Fruit fly (Drosophila melanogaster) whole organism, embryonic: ENCODE measurements around the gene CG18262.

Experiments used
- CG10321 ChIP-seq: fragments of 200-800 bp; sonication (Bioruptor generic); IDR thresholded peaks from 2 replicates; pipeline ENCODE4 v1.3.6; 2022; ENCODE audit warnings: missing biosample characterization, missing genetic modification characterization
- CG10366 ChIP-seq: fragments of 200-800 bp; sonication (Bioruptor generic); IDR thresholded peaks from 2 replicates; pipeline ENCODE4 v1.3.6; 2022; ENCODE audit warnings: missing biosample characterization, missing genetic modification characterization
- CG11247 ChIP-seq: fragments of 200-800 bp; sonication (Bioruptor generic); IDR thresholded peaks from 2 replicates; pipeline ENCODE4 v1.3.6; 2022; ENCODE audit warnings: missing biosample characterization, missing genetic modification characterization
- CG11398 ChIP-seq: fragments of 200-800 bp; sonication (Bioruptor generic); optimal IDR thresholded peaks from 2 replicates; lab custom pipeline; 2016; ENCODE audit warnings: missing biosample characterization, missing genetic modification characterization
- CG11695 ChIP-seq: fragments of 200-800 bp; sonication (Bioruptor generic); IDR thresholded peaks from 3 replicates; pipeline ENCODE4 v1.3.6; 2022; ENCODE audit warnings: missing biosample characterization, missing genetic modification characterization
- CG15479 ChIP-seq: fragments of 200-800 bp; sonication (Bioruptor generic); optimal IDR thresholded peaks from 3 replicates; lab custom pipeline; 2019; ENCODE audit warnings: missing biosample characterization, mild to moderate bottlenecking, missing genetic modification characterization, moderate library complexity
- CG1603 ChIP-seq: fragments of 200-800 bp; sonication (Bioruptor generic); optimal IDR thresholded peaks from 2 replicates; lab custom pipeline; 2019; ENCODE audit warnings: missing biosample characterization, mild to moderate bottlenecking, missing genetic modification characterization, moderate library complexity
- CG2199 ChIP-seq: fragments of 200-800 bp; sonication (Bioruptor generic); IDR thresholded peaks from 3 replicates; pipeline ENCODE4 v1.3.6; 2022; ENCODE audit warnings: missing biosample characterization, missing genetic modification characterization
- CG31365 ChIP-seq: fragments of 200-800 bp; sonication (Bioruptor generic); optimal IDR thresholded peaks from 2 replicates; lab custom pipeline; 2018; ENCODE audit warnings: missing biosample characterization, mild to moderate bottlenecking, missing genetic modification characterization
- CG32772 ChIP-seq: fragments of 200-800 bp; sonication (Bioruptor generic); IDR thresholded peaks from 2 replicates; pipeline ENCODE4 v1.3.6; 2022; ENCODE audit warnings: missing biosample characterization, missing genetic modification characterization
- CG3281 ChIP-seq: fragments of 200-800 bp; sonication (Bioruptor generic); optimal IDR thresholded peaks from 3 replicates; lab custom pipeline; 2017; ENCODE audit warnings: missing biosample characterization, mild to moderate bottlenecking, missing genetic modification characterization
- CG8290 ChIP-seq, 3 experiments: fragments of 200-800 bp; sonication (Bioruptor generic); optimal IDR thresholded peaks; 2 replicates each; lab custom pipeline; 2016 to 2019; ENCODE audit warnings: missing biosample characterization in 3 of 3, missing genetic modification characterization in 3 of 3, mild to moderate bottlenecking in 2 of 3, moderate library complexity in 1 of 3
- CG8924 ChIP-seq: fragments of 200-800 bp; optimal IDR thresholded peaks from 3 replicates; lab custom pipeline; 2019; ENCODE audit warnings: missing biosample characterization, mild to moderate bottlenecking, missing genetic modification characterization, moderate library complexity
- CG9932 ChIP-seq: fragments of 200-800 bp; sonication (Bioruptor generic); IDR thresholded peaks from 2 replicates; pipeline ENCODE4 v1.3.6; 2022; ENCODE audit warnings: missing biosample characterization, missing genetic modification characterization
- CkIIα-i1 ChIP-seq: fragments of 200-800 bp; sonication (Bioruptor generic); IDR thresholded peaks from 2 replicates; pipeline ENCODE4 v1.3.6; 2022; ENCODE audit warnings: missing biosample characterization, missing genetic modification characterization
- Dad ChIP-seq: fragments of 200-800 bp; sonication (Bioruptor generic); optimal IDR thresholded peaks from 3 replicates; lab custom pipeline; 2016; ENCODE audit warnings: missing biosample characterization, missing genetic modification characterization
- Dip3 ChIP-seq: fragments of 200-800 bp; sonication (Bioruptor generic); optimal IDR thresholded peaks from 3 replicates; lab custom pipeline; 2016; ENCODE audit warnings: missing biosample characterization, missing genetic modification characterization
- Dll ChIP-seq: fragments of 200-800 bp; sonication (Bioruptor generic); IDR thresholded peaks from 4 replicates; pipeline ENCODE4 v1.3.6; 2022; ENCODE audit warnings: missing biosample characterization, missing genetic modification characterization; ENCODE audit not compliant: partially characterized antibody
- Elba2 ChIP-seq: fragments of 200-800 bp; sonication (Bioruptor generic); optimal IDR thresholded peaks from 3 replicates; lab custom pipeline; 2016; ENCODE audit warnings: missing biosample characterization, missing genetic modification characterization
- Fer1 ChIP-seq: fragments of 200-800 bp; sonication (Bioruptor generic); optimal IDR thresholded peaks from 2 replicates; lab custom pipeline; 2017; ENCODE audit warnings: missing biosample characterization, mild to moderate bottlenecking, missing genetic modification characterization
- Fer3 ChIP-seq: fragments of 200-800 bp; sonication (Bioruptor generic); optimal IDR thresholded peaks from 2 replicates; lab custom pipeline; 2018; ENCODE audit warnings: missing biosample characterization, mild to moderate bottlenecking, missing genetic modification characterization, moderate library complexity
- GATAe ChIP-seq: fragments of 200-800 bp; sonication (Bioruptor generic); conservative IDR thresholded peaks from 2 replicates; pipeline ENCODE4 v1.3.6; 2022; ENCODE audit warnings: missing biosample characterization, missing genetic modification characterization
- Gug ChIP-seq: fragments of 200-800 bp; sonication (Bioruptor generic); IDR thresholded peaks from 4 replicates; pipeline ENCODE4 v1.3.6; 2022; ENCODE audit warnings: missing biosample characterization, missing genetic modification characterization
- HLHmδ ChIP-seq: fragments of 200-800 bp; sonication (Bioruptor generic); optimal IDR thresholded peaks from 2 replicates; lab custom pipeline; 2018; ENCODE audit warnings: missing biosample characterization, mild to moderate bottlenecking, missing genetic modification characterization, moderate library complexity
- Med ChIP-seq: fragments of 200-800 bp; sonication (Bioruptor generic); peaks from one replicate; lab custom pipeline; 2016; ENCODE audit warnings: missing biosample characterization, missing genetic modification characterization, mild to moderate bottlenecking, inconsistent platforms, moderate library complexity
- NFAT ChIP-seq: fragments of 200-800 bp; sonication (Bioruptor generic); IDR thresholded peaks from 2 replicates; pipeline ENCODE4 v1.3.6; 2022; ENCODE audit warnings: missing biosample characterization, missing genetic modification characterization
- NfI ChIP-seq: fragments of 200-800 bp; sonication (Bioruptor generic); optimal IDR thresholded peaks from 3 replicates; lab custom pipeline; 2018; ENCODE audit warnings: missing biosample characterization, mild to moderate bottlenecking, missing genetic modification characterization, moderate library complexity
- Oaz ChIP-seq: fragments of 200-800 bp; sonication (Bioruptor generic); IDR thresholded peaks from 2 replicates; pipeline ENCODE4 v1.3.6; 2022; ENCODE audit warnings: missing biosample characterization, missing genetic modification characterization
- Oli ChIP-seq: fragments of 200-800 bp; sonication (Bioruptor generic); optimal IDR thresholded peaks from 2 replicates; lab custom pipeline; 2018; ENCODE audit warnings: missing biosample characterization, mild to moderate bottlenecking, missing genetic modification characterization, moderate library complexity
- PHDP ChIP-seq: fragments of 200-800 bp; sonication (Bioruptor generic); optimal IDR thresholded peaks from 3 replicates; lab custom pipeline; 2018; ENCODE audit warnings: missing biosample characterization, mild to moderate bottlenecking, missing genetic modification characterization, moderate library complexity
- Poxn ChIP-seq: fragments of 200-800 bp; sonication (Bioruptor generic); IDR thresholded peaks from 2 replicates; pipeline ENCODE4 v1.3.6; 2022; ENCODE audit warnings: missing biosample characterization, missing genetic modification characterization
- ap ChIP-seq: fragments of 200-800 bp; sonication (Bioruptor generic); IDR thresholded peaks from 2 replicates; pipeline ENCODE4 v1.3.6; 2022; ENCODE audit warnings: missing biosample characterization, missing genetic modification characterization
- cwo ChIP-seq: fragments of 200-800 bp; sonication (Bioruptor generic); optimal IDR thresholded peaks from 3 replicates; lab custom pipeline; 2017; ENCODE audit warnings: missing biosample characterization, missing genetic modification characterization, mild to moderate bottlenecking, moderate library complexity, missing genetic modification reagents
- da ChIP-seq: fragments of 200-800 bp; sonication (Bioruptor generic); optimal IDR thresholded peaks from 2 replicates; lab custom pipeline; 2016; ENCODE audit warnings: missing biosample characterization, missing genetic modification characterization
- fd64A ChIP-seq: fragments of 200-800 bp; sonication (Bioruptor generic); optimal IDR thresholded peaks from 3 replicates; lab custom pipeline; 2018; ENCODE audit warnings: missing biosample characterization, mild to moderate bottlenecking, missing genetic modification characterization
- hbn ChIP-seq: fragments of 200-800 bp; sonication (Bioruptor generic); IDR thresholded peaks from 2 replicates; pipeline ENCODE4 v1.3.6; 2022; ENCODE audit warnings: missing biosample characterization, missing genetic modification characterization; ENCODE audit not compliant: partially characterized antibody
- jumu ChIP-seq: fragments of 200-800 bp; sonication (Bioruptor generic); optimal IDR thresholded peaks from 3 replicates; lab custom pipeline; 2016; ENCODE audit warnings: missing biosample characterization, missing genetic modification characterization
- lbe ChIP-seq: fragments of 200-800 bp; sonication (Bioruptor generic); optimal IDR thresholded peaks from 2 replicates; lab custom pipeline; 2016; ENCODE audit warnings: missing biosample characterization, mild to moderate bottlenecking, missing genetic modification characterization
- lmd ChIP-seq: fragments of 200-800 bp; sonication (Bioruptor generic); IDR thresholded peaks from 2 replicates; pipeline ENCODE4 v1.3.6; 2022; ENCODE audit warnings: missing biosample characterization, missing genetic modification characterization
- nau ChIP-seq: fragments of 200-800 bp; sonication (Bioruptor generic); optimal IDR thresholded peaks from 3 replicates; lab custom pipeline; 2017; ENCODE audit warnings: missing biosample characterization, mild to moderate bottlenecking, missing genetic modification characterization, missing genetic modification reagents
- org-1 ChIP-seq: fragments of 200-800 bp; sonication (Bioruptor generic); optimal IDR thresholded peaks from 2 replicates; lab custom pipeline; 2017; ENCODE audit warnings: missing biosample characterization, missing genetic modification characterization
- pan ChIP-seq, 4 experiments: fragments of >200 bp in 3 of 4; fragments of 200-800 bp in 1 of 4; sonication (Bioruptor generic) in 1 of 4; optimal IDR thresholded peaks in 3 of 4; IDR thresholded peaks in 1 of 4; 2 replicates each; pipeline versions ENCODE4 v1.3.6 to Lab custom; 2017 to 2022; ENCODE audit warnings: missing biosample characterization in 2 of 4, missing genetic modification characterization in 2 of 4, mixed read lengths in 1 of 4
- run ChIP-seq: fragments of 200-800 bp; sonication (Bioruptor generic); optimal IDR thresholded peaks from 3 replicates; lab custom pipeline; 2018; ENCODE audit warnings: missing biosample characterization, mild to moderate bottlenecking, missing genetic modification characterization
- salm ChIP-seq: fragments of 200-800 bp; sonication (Bioruptor generic); optimal IDR thresholded peaks from 2 replicates; lab custom pipeline; 2018; ENCODE audit warnings: missing biosample characterization, mild to moderate bottlenecking, missing genetic modification characterization
- sd ChIP-seq: fragments of 200-800 bp; sonication (Bioruptor generic); optimal IDR thresholded peaks from 3 replicates; lab custom pipeline; 2018; ENCODE audit warnings: missing biosample characterization, mild to moderate bottlenecking, missing genetic modification characterization, moderate library complexity
- sens-2 ChIP-seq: fragments of 200-800 bp; sonication (Bioruptor generic); IDR thresholded peaks from 2 replicates; pipeline ENCODE4 v1.3.6; 2022; ENCODE audit warnings: missing biosample characterization, missing genetic modification characterization
- slbo ChIP-seq: fragments of 200-800 bp; sonication (Bioruptor generic); IDR thresholded peaks from 2 replicates; pipeline ENCODE4 v1.3.6; 2022; ENCODE audit warnings: missing biosample characterization, missing genetic modification characterization
- sqz ChIP-seq: fragments of 200-800 bp; sonication (Bioruptor generic); optimal IDR thresholded peaks from 3 replicates; lab custom pipeline; 2018; ENCODE audit warnings: missing biosample characterization, mild to moderate bottlenecking, missing genetic modification characterization
- zen2 ChIP-seq: fragments of 200-800 bp; sonication (Bioruptor generic); IDR thresholded peaks from 3 replicates; pipeline ENCODE4 v1.3.6; 2022; ENCODE audit warnings: missing biosample characterization, missing genetic modification characterization; ENCODE audit not compliant: partially characterized antibody
- zfh2 ChIP-seq: fragments of 200-800 bp; sonication (Bioruptor generic); optimal IDR thresholded peaks from 2 replicates; lab custom pipeline; 2016; ENCODE audit warnings: missing biosample characterization, missing genetic modification characterization

Gene CG18262

dm6 chrX:8112715-8113114 lies 40.0 kb upstream of the CG18262 start (continued):
- no peak for TF ChIP-seq Elba2 (GFP tag; lab: Kevin White, UChicago)
- no peak for TF ChIP-seq CG10321
- 0 out of 2 replicates have a peak, but pooled peaks have one; percentile 31 for TF ChIP-seq Oaz (GFP tag; lab: Robert Waterston, UW)
- no peak for TF ChIP-seq sd (tag; lab: Kevin White, UChicago)
- no peak for TF ChIP-seq run (tag; lab: Kevin White, UChicago)
- no peak for TF ChIP-seq CG11247 (GFP tag; lab: Robert Waterston, UW)
- TF ChIP-seq GATAe (GFP tag; lab: Robert Waterston, UW) = peak; percentile 70
- no peak for TF ChIP-seq Dll (GFP tag; lab: Robert Waterston, UW)
- peak; percentile 56 for TF ChIP-seq CG3281 (GFP tag; lab: Kevin White, UChicago)
- no peak for TF ChIP-seq Dad
- TF ChIP-seq org-1 (GFP tag; lab: Kevin White, UChicago) = no peak
- TF ChIP-seq CG9932 (GFP tag; lab: Robert Waterston, UW) = peak; percentile 52
- TF ChIP-seq CG2199 (GFP tag; lab: Robert Waterston, UW) = no peak
- peak; percentile 27 for TF ChIP-seq nau (GFP tag; lab: Kevin White, UChicago)
- peak; percentile 51 for TF ChIP-seq cwo (GFP tag; lab: Kevin White, UChicago)
- TF ChIP-seq lmd (GFP tag; lab: Robert Waterston, UW) = peak; percentile 36; the same call in 1 of the 2 replicates
- peak; percentile 29 for TF ChIP-seq PHDP (tag; lab: Kevin White, UChicago)
- no peak for TF ChIP-seq CkIIα-i1 (GFP tag; lab: Robert Waterston, UW)
- TF ChIP-seq slbo (GFP tag; lab: Robert Waterston, UW) = peak; percentile 75
- TF ChIP-seq NFAT (GFP tag; lab: Robert Waterston, UW) = 0 out of 2 replicates have a peak, but pooled peaks have one; percentile 3
- peak; percentile 25 for TF ChIP-seq Oli (tag; lab: Kevin White, UChicago)
- peak; percentile 53 for TF ChIP-seq Med (GFP tag; lab: Kevin White, UChicago)
- TF ChIP-seq Dip3 = peak; percentile 2
- TF ChIP-seq CG31365 (tag; lab: Kevin White, UChicago) = no peak
- TF ChIP-seq sqz (GFP tag; lab: Kevin White, UChicago) = no peak
- TF ChIP-seq Fer1 (GFP tag; lab: Kevin White, UChicago) = peak; percentile 62
- no peak for TF ChIP-seq CG32772 (GFP tag; lab: Robert Waterston, UW)
- peak; percentile 28; the same call in 1 of the 2 replicates for TF ChIP-seq CG10366 (GFP tag; lab: Robert Waterston, UW)
- TF ChIP-seq da (GFP tag; lab: Kevin White, UChicago) = no peak
- no peak for TF ChIP-seq CG8290 (GFP tag; optimal IDR thresholded peaks at IDR 0.05; lab: Kevin White, UChicago)
- peak in 1 of 2 experiments; percentile 5 for TF ChIP-seq CG8290 (tag; optimal IDR thresholded peaks at IDR 0.05; lab: Kevin White, UChicago)
- no peak for TF ChIP-seq Gug
- no peak for TF ChIP-seq CG11398 (GFP tag; lab: Kevin White, UChicago)
- TF ChIP-seq zen2 (GFP tag; lab: Robert Waterston, UW) = no peak
- no peak for TF ChIP-seq lbe (GFP tag; lab: Kevin White, UChicago)
- TF ChIP-seq CG8924 (tag; lab: Kevin White, UChicago) = no peak
- 0 out of 3 replicates have a peak, but pooled peaks have one; percentile 28 for TF ChIP-seq CG11695 (GFP tag; lab: Robert Waterston, UW)
- TF ChIP-seq Poxn (GFP tag; lab: Robert Waterston, UW) = 0 out of 2 replicates have a peak, but pooled peaks have one; percentile 11
- no peak for TF ChIP-seq salm (tag; lab: Kevin White, UChicago)
- TF ChIP-seq CG15479 = no peak
- TF ChIP-seq CG1603 = no peak
- TF ChIP-seq pan (optimal IDR thresholded peaks at IDR 0.05; lab: Kevin White, UChicago) = no peak
- peak in 1 of 2 experiments; percentile 50 for TF ChIP-seq pan (GFP tag; optimal IDR thresholded peaks at IDR 0.05 in 1 of 2, IDR thresholded peaks at IDR 0.05 in 1 of 2)
- TF ChIP-seq ap (GFP tag; lab: Robert Waterston, UW) = no peak
- peak; percentile 27 for TF ChIP-seq Fer3
- TF ChIP-seq HLHmδ (GFP tag; lab: Kevin White, UChicago) = no peak
- no peak for TF ChIP-seq hbn (GFP tag; lab: Robert Waterston, UW)
- peak; percentile 39 for TF ChIP-seq NfI (GFP tag; lab: Kevin White, UChicago)
- peak; percentile 7 for TF ChIP-seq jumu (GFP tag; lab: Kevin White, UChicago)
- TF ChIP-seq fd64A (GFP tag; lab: Kevin White, UChicago) = no peak
- no peak for TF ChIP-seq sens-2 (GFP tag; lab: Robert Waterston, UW)
- peak; percentile 3 for TF ChIP-seq zfh2 (GFP tag; lab: Kevin White, UChicago)
